Fruit fly (Drosophila melanogaster): ENCODE data around the gene Mst57Dc.
A peak's percentile ranks its signal among the peaks of the same experiment; 100 is the strongest.

Gene Mst57Dc

dm6 chr3R:25854825-25855224, 25.3 kb upstream of the Mst57Dc start (continued):
- TF ChIP-seq HLH3B (GFP tag; IDR thresholded peaks at IDR 0.05) = peak; percentile 52
- no peak for TF ChIP-seq mirr (GFP tag; optimal IDR thresholded peaks at IDR 0.05)
- TF ChIP-seq ase (GFP tag; IDR thresholded peaks at IDR 0.05) = no peak
- peak; percentile 34 for TF ChIP-seq CG7556 (GFP tag; optimal IDR thresholded peaks at IDR 0.05)
- TF ChIP-seq pan (optimal IDR thresholded peaks at IDR 0.05) = no peak
- TF ChIP-seq pan (GFP tag; optimal IDR thresholded peaks at IDR 0.05 in 1 of 2, IDR thresholded peaks at IDR 0.05 in 1 of 2) = peak in 1 of 2 experiments; percentile 40
- TF ChIP-seq dati (GFP tag; IDR thresholded peaks at IDR 0.05) = no peak
- peak; percentile 28 for TF ChIP-seq CG15269 (tag; optimal IDR thresholded peaks at IDR 0.05)
- TF ChIP-seq CG16813 (GFP tag; IDR thresholded peaks at IDR 0.05; ENCODE audit: partially characterized antibody) = no peak
- TF ChIP-seq dysf (GFP tag; IDR thresholded peaks at IDR 0.05) = peak; percentile 54; the same call in 1 of the 3 replicates
- no peak for TF ChIP-seq NK7.1 (GFP tag; optimal IDR thresholded peaks at IDR 0.05)
- TF ChIP-seq CG11695 (GFP tag; IDR thresholded peaks at IDR 0.05) = 0 out of 3 replicates have a peak, but pooled peaks have one; percentile 45
- TF ChIP-seq CG8281 (tag; optimal IDR thresholded peaks at IDR 0.05) = no peak
- TF ChIP-seq CG13296 (GFP tag; optimal IDR thresholded peaks at IDR 0.05) = peak; percentile 24
- TF ChIP-seq abd-A (tag; optimal IDR thresholded peaks at IDR 0.05) = peak; percentile 55
- peak; percentile 16; the same call in 1 of the 2 replicates for TF ChIP-seq Ptx1 (GFP tag; IDR thresholded peaks at IDR 0.05)
- no peak for TF ChIP-seq ERR (GFP tag; optimal IDR thresholded peaks at IDR 0.05)
- no peak for TF ChIP-seq hkb (optimal IDR thresholded peaks at IDR 0.05)
- TF ChIP-seq hkb (GFP tag; IDR thresholded peaks at IDR 0.05) = peak; percentile 51; the same call in 1 of the 2 replicates
- TF ChIP-seq CG9727 (GFP tag; optimal IDR thresholded peaks at IDR 0.05) = peak; percentile 11
- peak; percentile 14 for TF ChIP-seq Fer3 (tag; optimal IDR thresholded peaks at IDR 0.05)
- TF ChIP-seq scrt (GFP tag; optimal IDR thresholded peaks at IDR 0.05) = peak; percentile 14
- peak; percentile 17; the same call in 1 of the 2 replicates for TF ChIP-seq ssp (GFP tag; IDR thresholded peaks at IDR 0.05)

dm6 chr3R:25851224-25851682, 21.8 kb upstream of the Mst57Dc start, which contains the start of the genes CG14545 and CG5886:
Gene CG14545 (minus strand): TSS chr3R:25851291.
Gene CG5886 (plus strand): TSS chr3R:25851632.
- TF ChIP-seq Adf1 (GFP tag; IDR thresholded peaks at IDR 0.05) (no peak), B-H2 (GFP tag; optimal IDR thresholded peaks at IDR 0.05) (no peak), MBD-R2 (GFP tag; IDR thresholded peaks at IDR 0.05) (peak; percentile 44; the same call in 1 of the 2 replicates), CG14667 (GFP tag; IDR thresholded peaks at IDR 0.05) (no peak), CG10209 (GFP tag; optimal IDR thresholded peaks at IDR 0.05) (no peak), Six4 (GFP tag; optimal IDR thresholded peaks at IDR 0.05) (no peak), esg (GFP tag; conservative IDR thresholded peaks at IDR 0.05) (no peak), Jarid2 (GFP tag; optimal IDR thresholded peaks at IDR 0.05) (no peak), Rx (GFP tag; IDR thresholded peaks at IDR 0.05) (peak; percentile 26; the same call in 1 of the 2 replicates), gfzf (GFP tag; optimal IDR thresholded peaks at IDR 0.05) (peak; percentile 91), CG4730 (GFP tag; IDR thresholded peaks at IDR 0.05) (no peak), CG3838 (GFP tag; optimal IDR thresholded peaks at IDR 0.05) (no peak), Dfd (GFP tag; optimal IDR thresholded peaks at IDR 0.05) (no peak), inv (GFP tag; IDR thresholded peaks at IDR 0.05; ENCODE audit: partially characterized antibody) (no peak), CG8924 (tag; optimal IDR thresholded peaks at IDR 0.05) (no peak), CG17385 (GFP tag; optimal IDR thresholded peaks at IDR 0.05) (no peak), CG1603 (tag; optimal IDR thresholded peaks at IDR 0.05) (peak; percentile 40), Nf-YB (GFP tag; optimal IDR thresholded peaks at IDR 0.05) (no peak), Taf1 (GFP tag; IDR thresholded peaks at IDR 0.05) (no peak), Asciz (GFP tag; optimal IDR thresholded peaks at IDR 0.05) (no peak), CG9817 (tag; optimal IDR thresholded peaks at IDR 0.05) (no peak), prd (optimal IDR thresholded peaks at IDR 0.05) (no peak), prd (GFP tag; IDR thresholded peaks at IDR 0.05) (0 out of 3 replicates have a peak, but pooled peaks have one; percentile 5), unc-4 (GFP tag; IDR thresholded peaks at IDR 0.05; ENCODE audit: partially characterized antibody) (no peak), CG9797 (GFP tag; optimal IDR thresholded peaks at IDR 0.05) (peak; percentile 85), vfl (GFP tag; optimal IDR thresholded peaks at IDR 0.05) (no peak), NK7.1 (GFP tag; optimal IDR thresholded peaks at IDR 0.05) (no peak), slbo (GFP tag; IDR thresholded peaks at IDR 0.05) (no peak), Elba2 (GFP tag; optimal IDR thresholded peaks at IDR 0.05) (peak; percentile 94)

Measured in whole organism, embryonic.